Worm (Caenorhabditis elegans) whole organism, L4 larva: ENCODE results near the gene ast-1.

Experiments
- F10B5.3 ChIP-seq: sonication (generic microtip); optimal IDR thresholded peaks from 2 replicates; lab custom pipeline; 2016; ENCODE audit warnings: mild to moderate bottlenecking, missing genetic modification characterization, missing compliant biosample characterization
- F44E2.7 ChIP-seq: fragments of 200-800 bp; sonication (Bioruptor generic); IDR thresholded peaks from 2 replicates; pipeline ENCODE4 v2.1.2; 2022; ENCODE audit warnings: missing genetic modification characterization, missing compliant biosample characterization
- aha-1 ChIP-seq: fragments of 150-350 bp; peaks from one replicate; lab custom pipeline; 2014; ENCODE audit warnings: missing biosample characterization, missing genetic modification characterization
- ama-1 ChIP-seq: fragments of 150-350 bp; optimal IDR thresholded peaks from 2 replicates; lab custom pipeline; 2014; ENCODE audit warnings: inconsistent platforms, mixed read lengths
- arid-1 ChIP-seq: fragments of 200-800 bp; sonication (Bioruptor generic); conservative IDR thresholded peaks from 2 replicates; pipeline ENCODE4 v1.3.6; 2022; ENCODE audit warnings: missing genetic modification reagents, missing genetic modification characterization, missing compliant biosample characterization
- attf-4 ChIP-seq: sonication (generic microtip); optimal IDR thresholded peaks from 3 replicates; lab custom pipeline; 2017; ENCODE audit warnings: missing biosample characterization, missing genetic modification characterization
- ceh-62 ChIP-seq: sonication (generic microtip); optimal IDR thresholded peaks from 2 replicates; lab custom pipeline; 2017; ENCODE audit warnings: missing biosample characterization, missing genetic modification characterization
- cey-2 ChIP-seq: sonication (generic microtip); optimal IDR thresholded peaks from 3 replicates; lab custom pipeline; 2017; ENCODE audit warnings: missing genetic modification characterization, mild to moderate bottlenecking, missing compliant biosample characterization, antibody characterized with exemption, borderline replicate concordance; ENCODE audit not compliant: insufficient read depth
- daf-16 ChIP-seq, 3 experiments: sonication (generic microtip); optimal IDR thresholded peaks; 2 replicates each; lab custom pipeline; 2016 to 2017; ENCODE audit warnings: missing genetic modification characterization in 3 of 3, missing genetic modification reagents in 3 of 3, mild to moderate bottlenecking in 2 of 3, missing compliant biosample characterization in 2 of 3, missing biosample characterization in 1 of 3, moderate library complexity in 1 of 3
- daf-8 ChIP-seq: fragments of 200-800 bp; sonication (Bioruptor generic); IDR thresholded peaks from 2 replicates; pipeline ENCODE4 v1.3.6; 2022; ENCODE audit warnings: missing genetic modification characterization, missing compliant biosample characterization
- dmd-6 ChIP-seq: fragments of 200-800 bp; sonication (Bioruptor generic); IDR thresholded peaks from 2 replicates; pipeline ENCODE4 v1.3.6; 2022; ENCODE audit warnings: missing genetic modification reagents, missing genetic modification characterization, missing compliant biosample characterization
- dve-1 ChIP-seq: sonication (generic microtip); optimal IDR thresholded peaks from 2 replicates; lab custom pipeline; 2017; ENCODE audit warnings: antibody characterized with exemption, mild to moderate bottlenecking, missing genetic modification characterization, missing compliant biosample characterization; ENCODE audit not compliant: insufficient read depth
- egl-43 ChIP-seq: fragments of 200-800 bp; sonication (Bioruptor generic); IDR thresholded peaks from 2 replicates; pipeline ENCODE4 v1.3.6; 2022; ENCODE audit warnings: missing genetic modification reagents, missing genetic modification characterization, missing compliant biosample characterization
- gei-8 ChIP-seq: fragments of 200-800 bp; sonication (Bioruptor generic); optimal IDR thresholded peaks from 2 replicates; lab custom pipeline; 2018; ENCODE audit warnings: mild to moderate bottlenecking, missing genetic modification characterization, missing compliant biosample characterization
- hlh-30 ChIP-seq: sonication (generic microtip); optimal IDR thresholded peaks from 2 replicates; lab custom pipeline; 2017; ENCODE audit warnings: antibody characterized with exemption, mild to moderate bottlenecking, missing genetic modification characterization, missing compliant biosample characterization; ENCODE audit not compliant: insufficient read depth
- madf-9 ChIP-seq: fragments of 200-800 bp; sonication (Bioruptor generic); conservative IDR thresholded peaks from 2 replicates; pipeline ENCODE4 v1.3.6; 2022; ENCODE audit warnings: missing genetic modification reagents, missing genetic modification characterization, missing compliant biosample characterization
- mdt-29 ChIP-seq: fragments of 200-800 bp; sonication (Bioruptor generic); IDR thresholded peaks from 2 replicates; pipeline ENCODE4 v1.3.6; 2022; ENCODE audit warnings: missing genetic modification reagents, missing genetic modification characterization, missing compliant biosample characterization
- mes-2 ChIP-seq: sonication (generic microtip); optimal IDR thresholded peaks from 2 replicates; lab custom pipeline; 2016; ENCODE audit warnings: missing genotype, mild to moderate bottlenecking, missing genetic modification characterization, missing compliant biosample characterization; ENCODE audit not compliant: poor library complexity, severe bottlenecking
- mxl-2 ChIP-seq: fragments of 200-800 bp; sonication (Bioruptor generic); conservative IDR thresholded peaks from 2 replicates; pipeline ENCODE4 v1.3.6; 2022; ENCODE audit warnings: missing genetic modification reagents, missing genetic modification characterization, missing compliant biosample characterization
- nhr-10 ChIP-seq: fragments of 150-350 bp; optimal IDR thresholded peaks from 2 replicates; lab custom pipeline; 2014; ENCODE audit warnings: missing biosample characterization, missing genetic modification characterization
- nhr-111 ChIP-seq: fragments of 200-800 bp; sonication (Bioruptor generic); optimal IDR thresholded peaks from 2 replicates; lab custom pipeline; 2018; ENCODE audit warnings: mild to moderate bottlenecking, missing genetic modification characterization, missing compliant biosample characterization
- nhr-237 ChIP-seq: sonication (generic microtip); optimal IDR thresholded peaks from 2 replicates; lab custom pipeline; 2017; ENCODE audit warnings: missing biosample characterization, missing genetic modification characterization
- nhr-25 ChIP-seq: sonication (generic microtip); optimal IDR thresholded peaks from 2 replicates; lab custom pipeline; 2017; ENCODE audit warnings: missing genetic modification characterization, mild to moderate bottlenecking, missing compliant biosample characterization, antibody characterized with exemption, moderate library complexity, borderline replicate concordance; ENCODE audit not compliant: insufficient read depth
- nhr-42 ChIP-seq: fragments of 200-800 bp; sonication (Bioruptor generic); IDR thresholded peaks from 2 replicates; pipeline ENCODE4 v1.3.6; 2022; ENCODE audit warnings: missing genetic modification characterization, missing compliant biosample characterization
- nhr-48 ChIP-seq: sonication (generic microtip); optimal IDR thresholded peaks from 2 replicates; lab custom pipeline; 2016; ENCODE audit warnings: mild to moderate bottlenecking, missing genetic modification characterization, missing compliant biosample characterization
- nhr-77 ChIP-seq: fragments of 150-350 bp; optimal IDR thresholded peaks from 2 replicates; lab custom pipeline; 2014; ENCODE audit warnings: missing biosample characterization, missing genetic modification characterization
- php-3 ChIP-seq: fragments of 200-800 bp; sonication (Bioruptor generic); IDR thresholded peaks from 2 replicates; pipeline ENCODE4 v1.3.6; 2022; ENCODE audit warnings: missing genetic modification reagents, missing genetic modification characterization, missing compliant biosample characterization
- pqm-1 ChIP-seq: sonication (generic microtip); optimal IDR thresholded peaks from 2 replicates; lab custom pipeline; 2017; ENCODE audit warnings: missing biosample characterization, missing genetic modification characterization
- rbr-2 ChIP-seq: sonication (generic microtip); optimal IDR thresholded peaks from 2 replicates; lab custom pipeline; 2016; ENCODE audit warnings: missing genotype, missing genetic modification characterization, missing compliant biosample characterization
- sdz-12 ChIP-seq: fragments of 200-800 bp; sonication (Bioruptor generic); optimal IDR thresholded peaks from 2 replicates; lab custom pipeline; 2018; ENCODE audit warnings: mild to moderate bottlenecking, missing genetic modification characterization, missing compliant biosample characterization
- set-16 ChIP-seq: fragments of 200-800 bp; sonication (Bioruptor generic); IDR thresholded peaks from 2 replicates; pipeline ENCODE4 v1.3.6; 2022; ENCODE audit warnings: missing genetic modification reagents, missing genetic modification characterization, missing compliant biosample characterization
- spr-1 ChIP-seq: sonication (generic microtip); optimal IDR thresholded peaks from 2 replicates; lab custom pipeline; 2016; ENCODE audit warnings: mild to moderate bottlenecking, missing genetic modification characterization, missing compliant biosample characterization
- tag-97 ChIP-seq: fragments of 200-800 bp; sonication (Bioruptor generic); IDR thresholded peaks from 2 replicates; pipeline ENCODE4 v1.3.6; 2022; ENCODE audit warnings: missing genetic modification characterization, missing compliant biosample characterization
- zag-1 ChIP-seq: fragments of 150-350 bp; optimal IDR thresholded peaks from 2 replicates; lab custom pipeline; 2014; ENCODE audit warnings: missing biosample characterization, missing genetic modification characterization
- zfp-3 ChIP-seq: fragments of 200-800 bp; sonication (Bioruptor generic); conservative IDR thresholded peaks from 2 replicates; pipeline ENCODE4 v1.3.6; 2022; ENCODE audit warnings: missing genetic modification reagents, missing genetic modification characterization, missing compliant biosample characterization
- zip-2 ChIP-seq: fragments of 150-350 bp; optimal IDR thresholded peaks from 2 replicates; lab custom pipeline; 2014; ENCODE audit warnings: missing biosample characterization, missing genetic modification characterization

ast-1 gene

ce11 chrII:4173398-4173797 is 38.2 kb upstream of the ast-1 start, which contains the start of gene R03H10.6:
Gene R03H10.6, minus strand, starts transcription at chrII:4173498.
- TF ChIP-seq aha-1 (tag; lab: Kevin White, UChicago) (peak; percentile 82), daf-16 (GFP tag; optimal IDR thresholded peaks at IDR 0.05; lab: Kevin White, UChicago) (no peak), daf-16 (tag; optimal IDR thresholded peaks at IDR 0.05; lab: Kevin White, UChicago) (no peak)

ce11 chrII:4170508-4170907 is 35.3 kb upstream of the ast-1 start, which contains the start of gene R03H10.5:
Gene R03H10.5, minus strand, starts transcription at chrII:4170608.
- TF ChIP-seq pqm-1 (tag; lab: Kevin White, UChicago) (no peak), cey-2 (tag; lab: Kevin White, UChicago) (no peak), rbr-2 (no peak), ceh-62 (tag; lab: Kevin White, UChicago) (no peak), zag-1 (tag; lab: Kevin White, UChicago) (no peak), nhr-42 (GFP tag; lab: Robert Waterston, UW) (no peak), gei-8 (GFP tag; lab: Kevin White, UChicago) (no peak), hlh-30 (tag; lab: Kevin White, UChicago) (no peak), attf-4 (tag; lab: Kevin White, UChicago) (no peak), madf-9 (GFP tag; lab: Robert Waterston, UW) (no peak), nhr-25 (tag; lab: Kevin White, UChicago) (no peak), php-3 (GFP tag; lab: Robert Waterston, UW) (no peak)

ce11 chrII:4168404-4168803 is 33.2 kb upstream of the ast-1 start, which contains the start of gene R03H10.4:
Gene R03H10.4, minus strand, starts transcription at chrII:4168504.
- peak; percentile 13 for TF ChIP-seq aha-1 (tag; lab: Kevin White, UChicago)

DNA sequence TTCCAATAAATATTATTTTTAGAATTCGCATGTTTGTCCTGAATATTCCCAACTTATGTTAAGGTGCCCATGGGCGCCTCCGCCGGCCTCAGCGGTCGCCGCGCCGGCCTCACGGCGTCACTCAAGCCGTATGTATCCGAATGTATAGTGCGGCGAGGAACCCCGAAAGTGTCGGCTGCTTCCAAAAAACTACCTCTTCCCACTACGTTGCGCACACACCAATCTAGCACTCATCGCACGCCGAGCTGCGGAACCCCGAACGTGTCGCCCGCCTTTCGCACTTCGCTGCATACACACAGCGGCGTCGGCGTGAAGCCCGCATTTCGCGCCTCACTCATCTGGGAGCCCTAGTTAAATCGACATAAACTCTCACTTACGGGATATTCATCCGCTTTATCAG is 32.7 kb upstream of the ast-1 start:
- TF ChIP-seq F44E2.7 (GFP tag; lab: Robert Waterston, UW) (no peak), set-16 (GFP tag; lab: Robert Waterston, UW) (peak; percentile 83), mdt-29 (no peak), egl-43 (GFP tag; lab: Robert Waterston, UW) (0 out of 2 replicates have a peak, but pooled peaks have one; percentile 46)

DNA sequence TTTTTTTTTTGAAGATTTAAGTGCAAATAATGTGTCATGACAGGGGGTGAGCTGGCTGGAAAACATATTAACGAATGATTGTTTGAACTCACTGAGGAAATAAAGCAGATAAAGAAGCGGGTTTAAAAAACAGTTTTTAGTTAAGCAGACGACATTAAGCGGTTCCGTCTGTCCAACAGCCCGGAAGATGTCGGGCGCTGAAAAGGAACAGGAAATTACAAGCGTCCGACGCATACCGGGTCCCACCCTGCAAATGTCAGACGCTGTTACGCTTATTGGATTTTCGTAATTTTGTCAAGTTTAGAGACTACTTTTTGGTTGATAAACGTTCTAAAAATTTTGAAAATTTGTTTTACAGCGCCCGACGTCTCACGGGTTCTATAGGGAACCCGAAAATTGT is 24.4 kb upstream of the ast-1 start:
- no peak for TF ChIP-seq arid-1 (GFP tag; lab: Robert Waterston, UW)
- peak; percentile 91 for TF ChIP-seq aha-1 (tag; lab: Kevin White, UChicago)
- no peak for TF ChIP-seq F44E2.7 (GFP tag; lab: Robert Waterston, UW)
- TF ChIP-seq mes-2 (tag; lab: Kevin White, UChicago) = no peak

- TF ChIP-seq spr-1 (tag; lab: Kevin White, UChicago) = no peak
- TF ChIP-seq nhr-77 (tag; lab: Kevin White, UChicago) = no peak
- TF ChIP-seq dve-1 (tag; lab: Kevin White, UChicago) = no peak
- no peak for TF ChIP-seq ama-1
- no peak for TF ChIP-seq rbr-2
- TF ChIP-seq nhr-237 (tag; lab: Kevin White, UChicago) = no peak
- no peak for TF ChIP-seq tag-97 (GFP tag; lab: Robert Waterston, UW)
- TF ChIP-seq arid-1 (GFP tag; lab: Robert Waterston, UW) = no peak
- no peak for TF ChIP-seq F10B5.3 (tag; lab: Kevin White, UChicago)
- no peak for TF ChIP-seq zfp-3
- no peak for TF ChIP-seq zip-2 (tag; lab: Kevin White, UChicago)
- no peak for TF ChIP-seq nhr-10 (tag; lab: Kevin White, UChicago)
- TF ChIP-seq sdz-12 = no peak
- TF ChIP-seq daf-8 (GFP tag; lab: Robert Waterston, UW) = no peak
- no peak for TF ChIP-seq nhr-48
- TF ChIP-seq nhr-111 (GFP tag; lab: Kevin White, UChicago) = no peak
- no peak for TF ChIP-seq dmd-6
- no peak for TF ChIP-seq mxl-2 (GFP tag; lab: Robert Waterston, UW)
These were observed 22.7 kb upstream of the ast-1 start for ce11 chrII:4157817-4158216.
